Worm (Caenorhabditis elegans) whole organism, mixed stage, embryonic: ENCODE data around the gene srm-3.

Source experiments
- ceh-39 ChIP-seq: fragments of 150-350 bp; optimal IDR thresholded peaks from 2 replicates; lab custom pipeline; 2014; ENCODE audit warnings: missing biosample characterization, missing genetic modification characterization
- ces-1 ChIP-seq: fragments of 150-350 bp; optimal IDR thresholded peaks from 2 replicates; lab custom pipeline; 2014; ENCODE audit warnings: missing biosample characterization, missing genetic modification reagents, missing genetic modification characterization
- lin-13 ChIP-seq: fragments of 150-350 bp; optimal IDR thresholded peaks from 2 replicates; lab custom pipeline; 2014; ENCODE audit warnings: missing biosample characterization, missing genetic modification characterization
- lsy-2 ChIP-seq: fragments of 150-350 bp; optimal IDR thresholded peaks from 2 replicates; lab custom pipeline; 2014; ENCODE audit warnings: missing biosample characterization, missing genetic modification characterization
- nhr-28 ChIP-seq: fragments of 150-350 bp; optimal IDR thresholded peaks from 2 replicates; lab custom pipeline; 2014; ENCODE audit warnings: missing biosample characterization, missing genetic modification characterization
- snpc-4 ChIP-seq: fragments of 150-350 bp; optimal IDR thresholded peaks from 2 replicates; lab custom pipeline; 2014; ENCODE audit warnings: missing biosample characterization, missing genetic modification characterization
- ztf-11 ChIP-seq: fragments of 150-350 bp; optimal IDR thresholded peaks from 2 replicates; lab custom pipeline; 2014; ENCODE audit warnings: missing biosample characterization, missing genetic modification characterization

- no peak for TF ChIP-seq ztf-11 (tag; lab: Kevin White, UChicago)
- no peak for TF ChIP-seq nhr-28 (tag; lab: Kevin White, UChicago)
- TF ChIP-seq ces-1: no peak
- TF ChIP-seq lin-13 (tag; lab: Kevin White, UChicago): no peak
- no peak for TF ChIP-seq snpc-4 (tag; lab: Kevin White, UChicago)
- no peak for TF ChIP-seq ceh-39 (tag; lab: Kevin White, UChicago)
- no peak for TF ChIP-seq lsy-2 (tag; lab: Kevin White, UChicago)
Measured at ce11 chrIV:9618836-9619235, 29.9 kb upstream of the srm-3 start.
